Worm (Caenorhabditis elegans) whole organism, young adult: ENCODE measurements around the gene cpr-6.

ENCODE experiments used
- F23B12.7 ChIP-seq: sonication (generic microtip); optimal IDR thresholded peaks from 2 replicates; lab custom pipeline; 2017; ENCODE audit warnings: missing genetic modification characterization, mild to moderate bottlenecking, missing compliant biosample characterization, antibody characterized with exemption, moderate library complexity; ENCODE audit not compliant: insufficient read depth
- F37B4.10 ChIP-seq: fragments of 200-800 bp; sonication (Bioruptor generic); IDR thresholded peaks from 2 replicates; pipeline ENCODE4 v1.3.6; 2022; ENCODE audit warnings: missing genetic modification characterization, missing compliant biosample characterization
- K12H6.12 ChIP-seq: fragments of 200-800 bp; sonication (Bioruptor generic); optimal IDR thresholded peaks from 2 replicates; lab custom pipeline; 2018; ENCODE audit warnings: mild to moderate bottlenecking, missing genetic modification characterization, missing compliant biosample characterization
- T26A5.8 ChIP-seq: sonication (generic microtip); optimal IDR thresholded peaks from 2 replicates; lab custom pipeline; 2016; ENCODE audit warnings: missing genetic modification characterization, missing compliant biosample characterization
- Y56A3A.18 ChIP-seq: fragments of 200-800 bp; sonication (Bioruptor generic); IDR thresholded peaks from 2 replicates; pipeline ENCODE4 v1.3.6; 2022; ENCODE audit warnings: missing genetic modification reagents, missing genetic modification characterization, missing compliant biosample characterization
- Y79H2A.3 ChIP-seq: fragments of 200-800 bp; sonication (Bioruptor generic); conservative IDR thresholded peaks from 2 replicates; pipeline ENCODE4 v1.3.6; 2022; ENCODE audit warnings: missing genetic modification reagents, missing genetic modification characterization, missing compliant biosample characterization
- aptf-3 ChIP-seq: fragments of 200-800 bp; sonication (Bioruptor generic); IDR thresholded peaks from 2 replicates; pipeline ENCODE4 v1.3.6; 2022; ENCODE audit warnings: missing genetic modification characterization, missing compliant biosample characterization
- attf-3 ChIP-seq: fragments of 200-800 bp; sonication (Bioruptor generic); conservative IDR thresholded peaks from 2 replicates; pipeline ENCODE4 v1.3.6; 2022; ENCODE audit warnings: missing genetic modification reagents, missing genetic modification characterization, missing compliant biosample characterization
- attf-6 ChIP-seq: fragments of 200-800 bp; sonication (Bioruptor generic); IDR thresholded peaks from 2 replicates; pipeline ENCODE4 v1.3.6; 2022; ENCODE audit warnings: missing genetic modification reagents, missing genetic modification characterization, missing compliant biosample characterization
- bed-2 ChIP-seq: fragments of 200-800 bp; sonication (Bioruptor generic); IDR thresholded peaks from 2 replicates; pipeline ENCODE4 v1.3.6; 2022; ENCODE audit warnings: missing genetic modification reagents, missing genetic modification characterization, missing compliant biosample characterization
- cebp-1 ChIP-seq, 2 experiments: fragments of 200-800 bp in 1 of 2; sonication (Bioruptor generic) in 1 of 2; sonication (generic microtip) in 1 of 2; IDR thresholded peaks in 1 of 2; optimal IDR thresholded peaks in 1 of 2; 2 replicates each; pipeline versions ENCODE4 v1.3.6 to Lab custom; 2017 to 2022; ENCODE audit warnings: missing compliant biosample characterization in 2 of 2, missing genetic modification characterization in 2 of 2, mild to moderate bottlenecking in 1 of 2, missing genetic modification reagents in 1 of 2, moderate library complexity in 1 of 2
- cebp-2 ChIP-seq: fragments of 200-800 bp; sonication (Bioruptor generic); IDR thresholded peaks from 2 replicates; pipeline ENCODE4 v1.3.6; 2022; ENCODE audit warnings: missing genetic modification characterization, missing compliant biosample characterization
- ceh-27 ChIP-seq: fragments of 200-800 bp; sonication (Bioruptor generic); optimal IDR thresholded peaks from 2 replicates; lab custom pipeline; 2018; ENCODE audit warnings: mild to moderate bottlenecking, missing genetic modification characterization, moderate library complexity, missing compliant biosample characterization
- ceh-91 ChIP-seq: fragments of 200-800 bp; sonication (Bioruptor generic); IDR thresholded peaks from 2 replicates; pipeline ENCODE4 v1.3.6; 2022; ENCODE audit warnings: missing genetic modification reagents, missing genetic modification characterization, missing compliant biosample characterization
- dox-1 ChIP-seq: fragments of 200-800 bp; sonication (Bioruptor generic); IDR thresholded peaks from 2 replicates; pipeline ENCODE4 v1.3.6; 2022; ENCODE audit warnings: missing genetic modification reagents, missing genetic modification characterization, missing compliant biosample characterization
- efl-1 ChIP-seq: fragments of 150-350 bp; optimal IDR thresholded peaks from 2 replicates; lab custom pipeline; 2014; ENCODE audit warnings: missing biosample characterization, missing genetic modification reagents, missing genetic modification characterization
- egl-44 ChIP-seq: fragments of 200-800 bp; sonication (Bioruptor generic); IDR thresholded peaks from 2 replicates; pipeline ENCODE4 v1.3.6; 2022; ENCODE audit warnings: missing genetic modification reagents, missing genetic modification characterization, missing compliant biosample characterization
- ekl-4 ChIP-seq: fragments of 200-800 bp; sonication (Bioruptor generic); IDR thresholded peaks from 2 replicates; pipeline ENCODE4 v1.3.6; 2022; ENCODE audit warnings: missing genetic modification reagents, missing genetic modification characterization, missing compliant biosample characterization
- ets-4 ChIP-seq: fragments of 200-800 bp; sonication (Bioruptor generic); optimal IDR thresholded peaks from 2 replicates; lab custom pipeline; 2018; ENCODE audit warnings: mild to moderate bottlenecking, missing genetic modification characterization, missing compliant biosample characterization
- gei-17 ChIP-seq: fragments of 200-800 bp; sonication (Bioruptor generic); optimal IDR thresholded peaks from 2 replicates; lab custom pipeline; 2018; ENCODE audit warnings: mild to moderate bottlenecking, missing genetic modification characterization, missing compliant biosample characterization
- hlh-12 ChIP-seq: sonication (generic microtip); optimal IDR thresholded peaks from 2 replicates; lab custom pipeline; 2016; ENCODE audit warnings: missing genetic modification characterization, missing compliant biosample characterization
- hmg-1.2 ChIP-seq: fragments of 200-800 bp; sonication (Bioruptor generic); IDR thresholded peaks from 2 replicates; pipeline ENCODE4 v1.3.6; 2022; ENCODE audit warnings: missing genetic modification reagents, missing genetic modification characterization, missing compliant biosample characterization
- let-607 ChIP-seq, 2 experiments: fragments of 200-800 bp in 1 of 2; sonication (Bioruptor generic) in 1 of 2; sonication (generic microtip) in 1 of 2; optimal IDR thresholded peaks; 2 replicates each; lab custom pipeline; 2016 to 2018; ENCODE audit warnings: mild to moderate bottlenecking in 2 of 2, missing compliant biosample characterization in 2 of 2, missing genetic modification characterization in 2 of 2, moderate library complexity in 2 of 2, missing genotype in 1 of 2
- madf-10 ChIP-seq: sonication (generic microtip); optimal IDR thresholded peaks from 2 replicates; lab custom pipeline; 2016; ENCODE audit warnings: mild to moderate bottlenecking, missing genetic modification characterization, missing compliant biosample characterization
- madf-8 ChIP-seq: fragments of 200-800 bp; sonication (Bioruptor generic); conservative IDR thresholded peaks from 2 replicates; pipeline ENCODE4 v1.3.6; 2022; ENCODE audit warnings: missing genetic modification reagents, missing genetic modification characterization, missing compliant biosample characterization
- mcd-1 ChIP-seq: fragments of 200-800 bp; sonication (Bioruptor generic); IDR thresholded peaks from 2 replicates; pipeline ENCODE4 v1.3.6; 2022; ENCODE audit warnings: missing genetic modification reagents, missing genetic modification characterization, missing compliant biosample characterization
- mes-4 ChIP-seq: sonication (generic microtip); optimal IDR thresholded peaks from 2 replicates; lab custom pipeline; 2016; ENCODE audit warnings: missing genotype, missing genetic modification characterization, missing compliant biosample characterization
- nhr-90 ChIP-seq: sonication (generic microtip); optimal IDR thresholded peaks from 2 replicates; lab custom pipeline; 2016; ENCODE audit warnings: missing genotype, mild to moderate bottlenecking, missing genetic modification characterization, missing compliant biosample characterization
- repo-1 ChIP-seq: sonication (generic microtip); optimal IDR thresholded peaks from 2 replicates; lab custom pipeline; 2017; ENCODE audit warnings: mild to moderate bottlenecking, missing genetic modification characterization, missing compliant biosample characterization
- sdz-38 ChIP-seq: sonication (generic microtip); optimal IDR thresholded peaks from 2 replicates; lab custom pipeline; 2016; ENCODE audit warnings: missing genotype, missing genetic modification characterization, missing compliant biosample characterization
- snpc-4 ChIP-seq, 5 experiments: fragments of 150-350 bp in 1 of 5; sonication (generic microtip) in 4 of 5; optimal IDR thresholded peaks; 2 replicates each; lab custom pipeline; 2014 to 2018; ENCODE audit warnings: missing genetic modification characterization in 5 of 5, missing biosample characterization in 3 of 5, antibody characterized with exemption in 2 of 5, mild to moderate bottlenecking in 2 of 5, missing compliant biosample characterization in 2 of 5, missing genotype in 2 of 5, moderate library complexity in 2 of 5, missing genetic modification reagents in 1 of 5
- somi-1 ChIP-seq: fragments of 200-800 bp; sonication (Bioruptor generic); optimal IDR thresholded peaks from 2 replicates; lab custom pipeline; 2018; ENCODE audit warnings: mild to moderate bottlenecking, missing genetic modification characterization, missing compliant biosample characterization
- tbx-9 ChIP-seq: sonication (generic microtip); optimal IDR thresholded peaks from 2 replicates; lab custom pipeline; 2016; ENCODE audit warnings: borderline replicate concordance, missing genetic modification characterization, inconsistent platforms, missing compliant biosample characterization
- unc-130 ChIP-seq: sonication (generic microtip); optimal IDR thresholded peaks from 2 replicates; lab custom pipeline; 2016; ENCODE audit warnings: missing genetic modification reagents, missing genetic modification characterization, missing compliant biosample characterization
- unc-62 ChIP-seq: fragments of 150-350 bp; optimal IDR thresholded peaks from 2 replicates; lab custom pipeline; 2014; ENCODE audit warnings: missing biosample characterization, missing genetic modification reagents, missing genetic modification characterization
- xnd-1 ChIP-seq: sonication (generic microtip); optimal IDR thresholded peaks from 2 replicates; lab custom pipeline; 2016; ENCODE audit warnings: missing genotype, missing genetic modification reagents, missing genetic modification characterization, missing compliant biosample characterization
- zim-3 ChIP-seq: sonication (generic microtip); optimal IDR thresholded peaks from 2 replicates; lab custom pipeline; 2017; ENCODE audit warnings: mild to moderate bottlenecking, missing genetic modification characterization, moderate library complexity, missing compliant biosample characterization
- ztf-25 ChIP-seq: fragments of 200-800 bp; sonication (Bioruptor generic); IDR thresholded peaks from 2 replicates; pipeline ENCODE4 v1.3.6; 2022; ENCODE audit warnings: missing genetic modification reagents, missing genetic modification characterization, missing compliant biosample characterization
- ztf-28 ChIP-seq: fragments of 200-800 bp; sonication (Bioruptor generic); IDR thresholded peaks from 2 replicates; pipeline ENCODE4 v1.3.6; 2022; ENCODE audit warnings: missing genetic modification reagents, missing genetic modification characterization, missing compliant biosample characterization

Gene cpr-6

ce11 chrX:6618712-6619111, 11.7 kb downstream of the cpr-6 start, which contains the start of gene kqt-1 (continued):
- no peak for TF ChIP-seq zim-3
- TF ChIP-seq egl-44: no peak
- TF ChIP-seq, all 124 proteins: peak for 0

ce11 chrX:6622552-6623236, 15.7 kb downstream of the cpr-6 start, which contains the start of gene clec-266:
Gene clec-266 (minus strand): TSS chrX:6622915.
- TF ChIP-seq K12H6.12 (tag; lab: Kevin White, UChicago): no peak
- TF ChIP-seq somi-1 (GFP tag; lab: Kevin White, UChicago): no peak
- TF ChIP-seq gei-17 (GFP tag; lab: Kevin White, UChicago): no peak
- TF ChIP-seq madf-8 (GFP tag; lab: Robert Waterston, UW): no peak
- TF ChIP-seq dox-1 (GFP tag; lab: Robert Waterston, UW): no peak
- no peak for TF ChIP-seq hlh-12
- no peak for TF ChIP-seq tbx-9 (tag; lab: Kevin White, UChicago)
- TF ChIP-seq repo-1 (tag; lab: Kevin White, UChicago): no peak
- no peak for TF ChIP-seq snpc-4 (GFP tag; optimal IDR thresholded peaks at IDR 0.05; lab: Kevin White, UChicago)
- no peak for TF ChIP-seq snpc-4 (tag; optimal IDR thresholded peaks at IDR 0.05; lab: Kevin White, UChicago)
- TF ChIP-seq F23B12.7: no peak

ce11 chrX:6625275-6625674, 18.3 kb downstream of the cpr-6 start:
- TF ChIP-seq mcd-1 (GFP tag; lab: Robert Waterston, UW) (no peak), let-607 (tag; optimal IDR thresholded peaks at IDR 0.05; lab: Kevin White, UChicago) (no peak), ekl-4 (GFP tag; lab: Robert Waterston, UW) (no peak), ets-4 (GFP tag; lab: Kevin White, UChicago) (peak; percentile 17), F37B4.10 (0 out of 2 replicates have a peak, but pooled peaks have one; percentile 58), ceh-91 (no peak), nhr-90 (tag; lab: Kevin White, UChicago) (no peak), bed-2 (GFP tag; lab: Robert Waterston, UW) (no peak), efl-1 (no peak), ztf-28 (GFP tag; lab: Robert Waterston, UW) (no peak), sdz-38 (tag; lab: Kevin White, UChicago) (no peak)
- TF ChIP-seq, all 124 proteins: peak for 2

ce11 chrX:6630645-6631044, 23.6 kb downstream of the cpr-6 start:
- TF ChIP-seq unc-130 (no peak), ztf-25 (GFP tag; lab: Robert Waterston, UW) (no peak), xnd-1 (no peak), ceh-27 (GFP tag; lab: Kevin White, UChicago) (no peak), mes-4 (no peak), hmg-1.2 (GFP tag; lab: Robert Waterston, UW) (no peak), Y79H2A.3 (no peak), aptf-3 (GFP tag; lab: Robert Waterston, UW) (no peak), bed-2 (GFP tag; lab: Robert Waterston, UW) (no peak), unc-62 (GFP tag; lab: Kevin White, UChicago) (no peak), Y56A3A.18 (GFP tag; lab: Robert Waterston, UW) (no peak), somi-1 (GFP tag; lab: Kevin White, UChicago) (no peak), attf-3 (GFP tag; lab: Robert Waterston, UW) (no peak), T26A5.8 (tag; lab: Kevin White, UChicago) (no peak), cebp-2 (GFP tag; lab: Robert Waterston, UW) (no peak), attf-6 (no peak), cebp-1 (GFP tag; IDR thresholded peaks at IDR 0.05; lab: Robert Waterston, UW) (no peak), cebp-1 (tag; optimal IDR thresholded peaks at IDR 0.05; lab: Kevin White, UChicago) (no peak), madf-10 (tag; lab: Kevin White, UChicago) (no peak)
